Fruit fly (Drosophila melanogaster): ENCODE results near the gene comm3.

comm3 gene

dm6 chr3L:15632653-15633052, 14.9 kb downstream of the comm3 start (continued):
- peak; percentile 6 for TF ChIP-seq CG12659 (GFP tag; optimal IDR thresholded peaks at IDR 0.05)
- peak; percentile 8 for TF ChIP-seq mirr (GFP tag; optimal IDR thresholded peaks at IDR 0.05)
- peak; percentile 52 for TF ChIP-seq CG2678 (tag; optimal IDR thresholded peaks at IDR 0.05)
- TF ChIP-seq sens (GFP tag), result peak; percentile 65
- peak; percentile 24 for TF ChIP-seq wek (GFP tag; optimal IDR thresholded peaks at IDR 0.05)
- TF ChIP-seq otp (GFP tag; IDR thresholded peaks at IDR 0.05), result 0 out of 3 replicates have a peak, but pooled peaks have one; percentile 13
- TF ChIP-seq CG7987 (GFP tag; optimal IDR thresholded peaks at IDR 0.05), result peak; percentile 25
- no peak for TF ChIP-seq Pdp1 (GFP tag; optimal IDR thresholded peaks at IDR 0.05)
- TF ChIP-seq lab (GFP tag; optimal IDR thresholded peaks at IDR 0.05), result peak; percentile 30
- TF ChIP-seq CG12071 (GFP tag; optimal IDR thresholded peaks at IDR 0.05), result peak; percentile 0

- TF ChIP-seq Med (GFP tag) (peak; percentile 34), sd (tag; optimal IDR thresholded peaks at IDR 0.05) (peak; percentile 65), CG10147 (GFP tag; optimal IDR thresholded peaks at IDR 0.05) (no peak)
These were observed 16.5 kb downstream of the comm3 start for dm6 chr3L:15631067-15631466.

- TF ChIP-seq CG7372 (GFP tag; IDR thresholded peaks at IDR 0.05) (peak; percentile 92), CG9437 (GFP tag; optimal IDR thresholded peaks at IDR 0.05) (peak; percentile 31), Ets65A (GFP tag) (peak; percentile 52), CG12659 (GFP tag; optimal IDR thresholded peaks at IDR 0.05) (no peak), Med (GFP tag) (peak; percentile 25), CG15011 (GFP tag; optimal IDR thresholded peaks at IDR 0.05) (no peak), CG16779 (GFP tag; IDR thresholded peaks at IDR 0.05) (0 out of 2 replicates have a peak, but pooled peaks have one; percentile 27)
These were observed 20.3 kb downstream of the comm3 start for dm6 chr3L:15627295-15627694.

dm6 chr3L:15625676-15626414, 21.7 kb downstream of the comm3 start:
- peak; percentile 12 for TF ChIP-seq CG33213 (GFP tag; optimal IDR thresholded peaks at IDR 0.05)
- TF ChIP-seq Atf-2 (GFP tag; optimal IDR thresholded peaks at IDR 0.05), result peak; percentile 20
- TF ChIP-seq CG6813 (GFP tag; optimal IDR thresholded peaks at IDR 0.05), result peak; percentile 71
- no peak for TF ChIP-seq CG14860 (GFP tag; IDR thresholded peaks at IDR 0.05; ENCODE audit: partially characterized antibody)
- peak; percentile 70 for TF ChIP-seq CG8290 (GFP tag; optimal IDR thresholded peaks at IDR 0.05)
- peak in 1 of 2 experiments; percentile 28 for TF ChIP-seq CG8290 (tag; optimal IDR thresholded peaks at IDR 0.05)
- no peak for TF ChIP-seq hb (GFP tag; IDR thresholded peaks at IDR 0.05; ENCODE audit: partially characterized antibody)
- TF ChIP-seq ci (GFP tag; IDR thresholded peaks at IDR 0.05), result peak; percentile 72
- peak; percentile 79 for TF ChIP-seq ase (GFP tag; IDR thresholded peaks at IDR 0.05)
- TF ChIP-seq CG4328 (GFP tag; optimal IDR thresholded peaks at IDR 0.05), result peak; percentile 75
- TF ChIP-seq dpn (GFP tag; optimal IDR thresholded peaks at IDR 0.05), result peak; percentile 57 to 71
- peak; percentile 83 for TF ChIP-seq Six4 (GFP tag; optimal IDR thresholded peaks at IDR 0.05)
- TF ChIP-seq CG9817 (tag; optimal IDR thresholded peaks at IDR 0.05), result peak; percentile 90
- no peak for TF ChIP-seq dati (GFP tag; IDR thresholded peaks at IDR 0.05)
- peak; percentile 92 for TF ChIP-seq CG9727 (GFP tag; optimal IDR thresholded peaks at IDR 0.05)
- TF ChIP-seq NfI (GFP tag; optimal IDR thresholded peaks at IDR 0.05), result peak; percentile 85
- TF ChIP-seq ssp (GFP tag; IDR thresholded peaks at IDR 0.05), result peak; percentile 79
- TF ChIP-seq CG4730 (GFP tag; IDR thresholded peaks at IDR 0.05), result peak; percentile 78
- TF ChIP-seq Scr (GFP tag; IDR thresholded peaks at IDR 0.05; ENCODE audit: partially characterized antibody), result no peak
- TF ChIP-seq seq (GFP tag; IDR thresholded peaks at IDR 0.05), result peak; percentile 69
- TF ChIP-seq CG5245 (GFP tag; optimal IDR thresholded peaks at IDR 0.05), result peak; percentile 73
- TF ChIP-seq wdn (GFP tag; IDR thresholded peaks at IDR 0.05), result peak; percentile 48; the same call in 1 of the 2 replicates
- TF ChIP-seq sima (GFP tag; optimal IDR thresholded peaks at IDR 0.05), result no peak
- TF ChIP-seq pb (GFP tag; optimal IDR thresholded peaks at IDR 0.05), result peak; percentile 12
- TF ChIP-seq Meics (GFP tag; optimal IDR thresholded peaks at IDR 0.05), result peak; percentile 90
- no peak for TF ChIP-seq ab (GFP tag; optimal IDR thresholded peaks at IDR 0.05)
- TF ChIP-seq CG8944 (GFP tag; optimal IDR thresholded peaks at IDR 0.05), result no peak
